Fruit fly (Drosophila melanogaster) whole organism: Measurements from ENCODE around the gene Gfat2.

ENCODE experiments used
- CG8478 ChIP-seq: fragments of >200 bp; optimal IDR thresholded peaks from 2 replicates; lab custom pipeline; 2018; ENCODE audit warnings: inconsistent platforms
- Dll ChIP-seq: fragments of >200 bp; optimal IDR thresholded peaks from 2 replicates; lab custom pipeline; 2017
- EcR ChIP-seq, 2 experiments: fragments of >200 bp; optimal IDR thresholded peaks; 2 replicates each; lab custom pipeline; 2017; ENCODE audit warnings: missing biosample characterization in 2 of 2, missing genetic modification characterization in 2 of 2, missing genetic modification reagents in 2 of 2
- pan ChIP-seq: fragments of >200 bp; optimal IDR thresholded peaks from 2 replicates; lab custom pipeline; 2017
- psq ChIP-seq: fragments of >200 bp; optimal IDR thresholded peaks from 2 replicates; lab custom pipeline; 2017
- usp ChIP-seq: fragments of >200 bp; optimal IDR thresholded peaks from 2 replicates; lab custom pipeline; 2017; ENCODE audit warnings: missing biosample characterization, missing genetic modification characterization, mixed read lengths

The Gfat2 gene

DNA sequence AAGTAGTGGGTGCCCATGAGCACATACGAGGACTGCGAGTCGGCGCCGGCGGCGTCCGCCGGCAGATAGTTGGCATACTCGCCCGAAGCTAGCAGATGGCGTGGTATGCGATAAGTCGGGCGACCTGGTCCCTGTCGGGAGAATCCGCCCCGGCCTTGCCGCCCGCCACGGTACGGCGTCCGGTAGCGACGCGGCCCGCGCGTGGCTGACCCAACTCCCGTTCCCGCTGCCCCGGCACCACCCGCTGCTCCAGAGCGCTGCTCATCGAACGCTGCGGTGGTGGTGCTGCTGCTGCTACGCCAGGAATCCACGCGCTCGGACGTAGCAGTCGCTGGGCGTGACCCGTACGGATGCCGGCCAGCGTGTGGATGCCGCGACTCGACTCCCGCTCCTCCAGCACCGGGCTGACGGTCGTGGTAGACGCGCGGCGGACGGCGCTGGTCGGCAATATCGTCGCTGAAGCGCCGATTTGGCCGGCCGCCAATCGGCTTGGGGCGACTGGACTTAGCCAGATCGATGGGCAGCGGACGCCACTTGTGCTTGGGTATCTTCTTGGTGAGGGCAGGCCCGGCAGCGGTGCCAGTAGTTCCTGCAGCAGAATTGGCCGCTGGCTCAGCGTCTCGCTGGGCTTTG, 15.7 kb downstream of the Gfat2 start:
- TF ChIP-seq EcR (GFP tag; optimal IDR thresholded peaks at IDR 0.05; lab: Kevin White, UChicago), result no peak
- no peak for TF ChIP-seq pan
- TF ChIP-seq psq (lab: Kevin White, UChicago), result no peak
- TF ChIP-seq Dll (lab: Kevin White, UChicago), result no peak

DNA sequence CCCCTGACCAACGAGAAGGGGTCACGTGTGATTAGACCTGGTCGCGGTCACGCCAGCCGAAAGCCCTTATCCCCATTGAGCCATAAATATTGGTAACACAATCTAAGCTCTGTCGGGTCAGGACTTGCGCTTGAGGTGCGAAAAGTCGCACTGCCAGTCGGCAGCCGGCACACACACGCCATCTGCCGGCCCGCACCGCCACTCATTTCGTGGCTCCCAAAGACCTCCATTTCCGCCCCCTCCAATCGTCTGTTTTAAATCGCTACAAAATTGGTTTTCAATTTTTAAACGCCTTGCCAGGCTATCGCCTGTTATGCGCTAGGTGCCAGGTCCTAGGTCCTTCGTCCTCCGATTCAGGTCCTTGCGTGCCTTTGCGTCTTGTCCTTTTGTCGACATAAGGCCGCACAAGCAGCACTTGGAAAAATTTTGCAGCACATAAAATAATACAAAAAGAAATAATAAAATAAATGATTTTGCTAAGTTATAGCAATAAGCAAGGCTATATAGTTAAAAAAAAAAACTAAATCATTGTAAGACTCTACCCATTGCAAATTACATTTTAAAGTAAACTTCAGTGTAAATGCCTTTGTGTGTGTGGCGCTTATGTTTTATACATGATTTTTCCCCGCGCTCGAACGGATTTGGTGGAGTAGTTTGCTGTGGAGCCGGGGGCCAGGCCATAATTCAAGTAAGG, 22.3 kb downstream of the Gfat2 start:
- TF ChIP-seq Dll (lab: Kevin White, UChicago), result no peak
- no peak for TF ChIP-seq pan
- no peak for TF ChIP-seq psq (lab: Kevin White, UChicago)

DNA sequence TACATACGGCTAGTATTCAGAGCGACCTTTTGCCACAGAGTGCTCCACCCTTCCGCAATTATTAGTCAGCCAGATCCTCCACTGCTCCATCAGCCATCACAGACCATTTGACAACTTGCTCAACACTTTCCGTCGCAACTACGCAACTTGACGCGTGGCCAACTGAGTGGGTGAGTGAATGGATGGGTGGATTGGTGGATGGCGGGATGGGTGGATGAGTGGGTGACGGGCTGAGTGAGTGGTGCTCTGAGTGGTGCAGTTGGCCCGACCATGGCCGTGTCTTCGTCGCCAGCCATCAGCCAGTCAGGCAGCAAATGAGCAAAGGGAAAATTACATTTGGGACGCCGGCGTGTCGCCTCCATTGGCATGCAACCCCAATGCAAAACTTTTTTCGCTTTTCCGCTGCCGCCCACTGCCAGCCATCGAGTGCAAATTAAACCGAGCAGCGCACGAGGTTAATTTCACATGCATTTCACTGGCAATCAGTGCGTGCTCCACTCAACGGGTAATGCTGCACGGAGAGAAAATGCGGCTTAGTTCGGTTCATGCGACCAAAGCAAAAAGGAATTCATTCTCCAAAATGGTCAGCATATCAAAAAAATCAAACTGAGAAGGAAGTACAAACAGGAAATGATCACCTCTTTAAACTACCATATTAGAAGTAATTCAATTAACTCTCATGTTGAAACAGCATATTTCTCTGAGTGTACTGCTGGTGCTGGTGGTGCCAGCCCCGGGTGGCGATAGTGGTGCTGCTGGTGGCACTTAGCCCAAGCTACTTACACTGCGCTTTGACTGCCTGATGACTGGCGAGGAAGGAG, 31.4 kb downstream of the Gfat2 start:
- TF ChIP-seq pan, result no peak
- no peak for TF ChIP-seq EcR (GFP tag; optimal IDR thresholded peaks at IDR 0.05; lab: Kevin White, UChicago)
- TF ChIP-seq CG8478 (lab: Kevin White, UChicago), result no peak
- TF ChIP-seq psq (lab: Kevin White, UChicago), result no peak
- no peak for TF ChIP-seq Dll (lab: Kevin White, UChicago)
- TF ChIP-seq usp (GFP tag; lab: Kevin White, UChicago), result no peak

DNA sequence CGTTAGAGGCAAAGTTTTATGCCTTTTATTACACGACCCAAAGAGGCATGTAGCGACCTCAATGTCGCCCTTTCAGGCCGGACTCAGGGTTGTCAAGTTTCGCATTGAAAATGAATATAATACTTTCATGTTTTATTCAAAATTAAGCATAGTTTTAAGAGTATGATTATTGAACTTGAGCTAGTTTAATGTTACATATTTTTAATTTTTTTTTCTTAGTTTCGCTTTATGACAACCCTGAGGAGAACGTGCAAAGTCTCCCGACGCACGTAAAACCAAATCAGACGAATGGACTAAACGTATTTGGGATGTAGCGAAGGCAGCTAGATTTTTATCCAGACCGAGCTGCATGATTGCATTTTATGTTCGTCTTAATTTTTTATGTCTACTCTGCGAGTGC, 33.6 kb downstream of the Gfat2 start:
- TF ChIP-seq psq (lab: Kevin White, UChicago), result no peak
- TF ChIP-seq pan, result no peak
- TF ChIP-seq Dll (lab: Kevin White, UChicago), result no peak
- TF ChIP-seq EcR (GFP tag; optimal IDR thresholded peaks at IDR 0.05; lab: Kevin White, UChicago), result no peak
- no peak for TF ChIP-seq usp (GFP tag; lab: Kevin White, UChicago)
- TF ChIP-seq CG8478 (lab: Kevin White, UChicago), result no peak

DNA sequence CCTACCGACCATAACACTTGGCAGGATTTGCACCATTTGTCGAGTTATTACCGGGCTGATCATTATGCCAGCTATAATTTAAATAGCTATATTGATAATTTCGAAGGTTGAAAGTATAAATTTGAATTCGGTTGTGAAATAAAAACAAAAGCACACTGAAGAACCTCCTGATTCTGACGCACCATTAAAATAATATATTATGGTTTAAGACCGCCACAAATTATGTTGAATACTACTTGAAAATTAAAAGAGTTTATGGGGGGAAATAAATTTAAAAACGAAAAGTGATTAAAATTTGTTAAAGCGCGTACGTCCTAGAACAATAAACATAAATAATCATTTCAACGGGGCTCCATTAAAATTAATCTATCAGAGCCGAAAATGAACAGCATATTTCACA, 35.1 kb downstream of the Gfat2 start, which contains the start of gene CG12516:
Gene CG12516, minus strand, starts transcription at position 101 of the 400 bp plus-strand sequence.
- TF ChIP-seq Dll (lab: Kevin White, UChicago) (no peak), CG8478 (lab: Kevin White, UChicago) (no peak), psq (lab: Kevin White, UChicago) (no peak), EcR (GFP tag; optimal IDR thresholded peaks at IDR 0.05; lab: Kevin White, UChicago) (no peak), pan (no peak), usp (GFP tag; lab: Kevin White, UChicago) (no peak)

DNA sequence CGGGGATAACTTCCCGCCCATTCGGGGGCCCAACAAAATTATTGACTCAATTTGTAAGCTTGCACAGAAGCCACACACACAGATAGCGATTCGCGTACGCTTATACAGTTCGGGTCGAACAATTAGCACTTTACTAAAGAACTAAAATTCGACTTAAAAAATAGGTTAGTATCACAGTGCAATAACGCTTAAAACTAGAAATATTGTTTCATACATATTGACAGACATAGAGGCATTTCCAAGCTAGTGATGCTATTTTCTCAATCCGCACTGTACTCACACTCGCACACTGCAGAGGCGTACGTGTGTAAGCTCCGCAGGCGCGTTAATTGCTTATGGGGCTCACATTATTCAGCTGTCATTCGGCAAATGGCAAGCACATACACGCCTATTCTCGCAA, 42.1 kb downstream of the Gfat2 start:
- TF ChIP-seq psq (lab: Kevin White, UChicago) (no peak), Dll (lab: Kevin White, UChicago) (no peak), pan (no peak), CG8478 (lab: Kevin White, UChicago) (no peak), usp (GFP tag; lab: Kevin White, UChicago) (no peak), EcR (GFP tag; optimal IDR thresholded peaks at IDR 0.05; lab: Kevin White, UChicago) (no peak)

DNA sequence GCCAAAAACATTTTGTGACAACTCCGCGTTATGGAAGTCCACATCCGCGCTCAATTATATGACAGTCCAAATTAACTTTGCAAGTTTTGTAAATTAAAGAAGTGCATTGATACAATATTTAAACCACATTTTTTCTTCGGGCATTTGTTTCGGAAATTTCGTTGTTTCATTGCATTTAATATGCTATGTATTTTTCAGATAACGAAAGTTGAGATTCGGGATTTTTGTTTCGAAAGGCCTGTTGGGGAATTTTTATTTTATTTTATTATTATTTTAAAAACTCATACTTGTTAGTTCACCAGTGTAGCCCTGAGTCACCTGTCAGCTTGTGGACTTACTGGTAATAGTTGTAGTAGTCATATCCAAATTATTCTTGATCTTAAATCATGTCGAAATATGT, 45.8 kb downstream of the Gfat2 start, which contains the start of gene UQCR-14L:
Gene UQCR-14L, plus strand, starts transcription at position 301 of the 400 bp plus-strand sequence.
- no peak for TF ChIP-seq CG8478 (lab: Kevin White, UChicago)

DNA sequence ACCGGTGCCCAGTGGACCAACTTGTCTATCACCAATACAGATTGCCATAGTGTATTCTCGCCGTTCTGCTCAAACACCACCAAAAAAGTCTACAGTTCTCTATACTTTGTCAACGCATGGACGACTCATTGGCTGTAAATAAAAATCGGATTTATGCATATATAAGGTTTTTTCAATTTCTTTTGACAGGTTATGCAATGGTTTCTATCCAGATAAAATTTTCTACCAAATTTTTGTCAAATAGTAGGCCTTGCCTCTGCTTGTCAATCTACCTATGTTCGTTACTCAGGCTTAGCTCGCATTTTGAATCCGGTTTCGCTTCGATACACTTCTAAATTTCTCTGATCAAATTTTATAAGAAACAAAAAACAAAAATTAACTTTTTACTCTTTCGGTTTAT, 47.1 kb downstream of the Gfat2 start, which contains the start of gene Mst98Cb:
Gene Mst98Cb, plus strand, starts transcription at position 301 of the 400 bp plus-strand sequence.
- no peak for TF ChIP-seq pan
- no peak for TF ChIP-seq Dll (lab: Kevin White, UChicago)
- no peak for TF ChIP-seq psq (lab: Kevin White, UChicago)
- no peak for TF ChIP-seq usp (GFP tag; lab: Kevin White, UChicago)
- TF ChIP-seq EcR (GFP tag; optimal IDR thresholded peaks at IDR 0.05; lab: Kevin White, UChicago), result no peak
- no peak for TF ChIP-seq CG8478 (lab: Kevin White, UChicago)

DNA sequence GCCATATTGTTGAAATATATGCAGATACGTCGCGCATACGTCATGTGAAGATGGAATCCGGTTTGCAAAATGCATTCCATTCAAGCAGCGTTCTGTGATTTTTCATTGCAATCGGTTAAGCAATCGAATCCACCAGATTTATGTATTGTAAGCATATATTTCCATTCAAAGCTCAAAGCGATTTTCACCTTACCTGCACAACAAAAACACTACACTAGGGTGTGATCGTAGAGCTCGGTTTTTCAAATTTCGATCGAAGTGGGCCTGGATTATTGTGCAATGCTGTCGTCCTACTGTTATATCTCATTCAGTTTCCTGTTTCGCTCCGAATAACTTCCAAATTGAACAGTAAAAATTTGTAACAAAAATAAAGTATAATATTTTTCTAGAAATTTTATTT, 48.5 kb downstream of the Gfat2 start, which contains the start of gene Mst98Ca:
Gene Mst98Ca, plus strand, starts transcription at position 301 of the 400 bp plus-strand sequence.
- TF ChIP-seq psq (lab: Kevin White, UChicago) (no peak), Dll (lab: Kevin White, UChicago) (no peak), EcR (GFP tag; optimal IDR thresholded peaks at IDR 0.05; lab: Kevin White, UChicago) (no peak), pan (no peak), usp (GFP tag; lab: Kevin White, UChicago) (no peak), CG8478 (lab: Kevin White, UChicago) (no peak)
